Fruit fly (Drosophila melanogaster) whole organism, embryonic: ENCODE data around the gene CG43051.
A peak's percentile ranks its signal among the peaks of the same experiment; 100 is the strongest.

ENCODE experiments used
- Abd-B ChIP-seq: fragments of 200-800 bp; sonication (Bioruptor generic); optimal IDR thresholded peaks from 2 replicates; lab custom pipeline; 2018; ENCODE audit warnings: missing biosample characterization, mild to moderate bottlenecking, missing genetic modification characterization, moderate library complexity
- BEAF-32 ChIP-seq: fragments of 200-800 bp; sonication (Bioruptor generic); optimal IDR thresholded peaks from 3 replicates; lab custom pipeline; 2017; ENCODE audit warnings: missing biosample characterization, missing genetic modification characterization, mild to moderate bottlenecking, moderate library complexity, missing genetic modification reagents
- Blimp-1 ChIP-seq: fragments of 200-800 bp; sonication (Bioruptor generic); optimal IDR thresholded peaks from 3 replicates; lab custom pipeline; 2018; ENCODE audit warnings: missing biosample characterization, missing genetic modification characterization, mild to moderate bottlenecking, moderate library complexity, missing genetic modification reagents
- CG10959 ChIP-seq: fragments of 200-800 bp; sonication (Bioruptor generic); IDR thresholded peaks from 2 replicates; pipeline ENCODE4 v1.3.6; 2022; ENCODE audit warnings: missing biosample characterization, missing genetic modification characterization
- CG11456 ChIP-seq: fragments of 200-800 bp; sonication (Bioruptor generic); IDR thresholded peaks from 3 replicates; pipeline ENCODE4 v1.3.6; 2022; ENCODE audit warnings: missing biosample characterization, missing genetic modification characterization
- CG12236 ChIP-seq: fragments of 200-800 bp; sonication (Bioruptor generic); optimal IDR thresholded peaks from 2 replicates; lab custom pipeline; 2016; ENCODE audit warnings: missing biosample characterization, missing genetic modification characterization
- CG12744 ChIP-seq: fragments of 200-800 bp; sonication (Bioruptor generic); optimal IDR thresholded peaks from 2 replicates; lab custom pipeline; 2016; ENCODE audit warnings: missing biosample characterization, missing genetic modification characterization
- CG12942 ChIP-seq: fragments of 200-800 bp; sonication (Bioruptor generic); optimal IDR thresholded peaks from 3 replicates; lab custom pipeline; 2016; ENCODE audit warnings: missing biosample characterization, missing genetic modification characterization
- CG15269 ChIP-seq: fragments of 200-800 bp; sonication (Bioruptor generic); optimal IDR thresholded peaks from 2 replicates; lab custom pipeline; 2018; ENCODE audit warnings: missing biosample characterization, mild to moderate bottlenecking, missing genetic modification characterization, moderate library complexity
- CG1602 ChIP-seq: fragments of 200-800 bp; sonication (Bioruptor generic); optimal IDR thresholded peaks from 3 replicates; lab custom pipeline; 2016; ENCODE audit warnings: missing biosample characterization, missing genetic modification characterization
- CG16779 ChIP-seq: fragments of 200-800 bp; sonication (Bioruptor generic); IDR thresholded peaks from 2 replicates; pipeline ENCODE4 v1.3.6; 2022; ENCODE audit warnings: missing biosample characterization, missing genetic modification characterization
- CG2116 ChIP-seq: fragments of 200-800 bp; sonication (Bioruptor generic); optimal IDR thresholded peaks from 3 replicates; lab custom pipeline; 2018; ENCODE audit warnings: missing biosample characterization, mild to moderate bottlenecking, missing genetic modification characterization
- CG2875 ChIP-seq: fragments of 200-800 bp; sonication (Bioruptor generic); optimal IDR thresholded peaks from 2 replicates; lab custom pipeline; 2017; ENCODE audit warnings: missing biosample characterization, mild to moderate bottlenecking, missing genetic modification characterization, missing genetic modification reagents
- CG2889 ChIP-seq: fragments of 200-800 bp; sonication (Bioruptor generic); IDR thresholded peaks from 3 replicates; pipeline ENCODE4 v1.3.6; 2022; ENCODE audit warnings: missing biosample characterization, missing genetic modification characterization
- CG32772 ChIP-seq: fragments of 200-800 bp; sonication (Bioruptor generic); IDR thresholded peaks from 2 replicates; pipeline ENCODE4 v1.3.6; 2022; ENCODE audit warnings: missing biosample characterization, missing genetic modification characterization
- CG34376 ChIP-seq: fragments of 200-800 bp; sonication (Bioruptor generic); optimal IDR thresholded peaks from 2 replicates; lab custom pipeline; 2018; ENCODE audit warnings: missing biosample characterization, mild to moderate bottlenecking, missing genetic modification characterization
- CG3847 ChIP-seq: fragments of 200-800 bp; sonication (Bioruptor generic); IDR thresholded peaks from 2 replicates; pipeline ENCODE4 v1.3.6; 2022; ENCODE audit warnings: missing biosample characterization, missing genetic modification characterization
- CG4424 ChIP-seq: fragments of 200-800 bp; sonication (Bioruptor generic); optimal IDR thresholded peaks from 3 replicates; lab custom pipeline; 2016; ENCODE audit warnings: missing biosample characterization, missing genetic modification characterization
- CG5180 ChIP-seq: fragments of 200-800 bp; sonication (Bioruptor generic); optimal IDR thresholded peaks from 3 replicates; lab custom pipeline; 2017; ENCODE audit warnings: missing biosample characterization, missing genetic modification characterization, mild to moderate bottlenecking, moderate library complexity, missing genetic modification reagents
- CG5245 ChIP-seq: fragments of 200-800 bp; sonication (Bioruptor generic); optimal IDR thresholded peaks from 3 replicates; lab custom pipeline; 2016; ENCODE audit warnings: missing biosample characterization, missing genetic modification characterization
- CG5953 ChIP-seq: fragments of 200-800 bp; sonication (Bioruptor generic); IDR thresholded peaks from 2 replicates; pipeline ENCODE4 v1.3.6; 2022; ENCODE audit warnings: missing biosample characterization, missing genetic modification characterization
- CG6654 ChIP-seq: fragments of 200-800 bp; sonication (Bioruptor generic); optimal IDR thresholded peaks from 2 replicates; lab custom pipeline; 2017; ENCODE audit warnings: missing biosample characterization, mild to moderate bottlenecking, missing genetic modification characterization
- CG6765 ChIP-seq: fragments of 200-800 bp; sonication (Bioruptor generic); optimal IDR thresholded peaks from 3 replicates; lab custom pipeline; 2017; ENCODE audit warnings: missing biosample characterization, mild to moderate bottlenecking, missing genetic modification characterization
- CG7786 ChIP-seq: fragments of 200-800 bp; sonication (Bioruptor generic); optimal IDR thresholded peaks from 2 replicates; lab custom pipeline; 2016; ENCODE audit warnings: missing biosample characterization, missing genetic modification characterization
- CG7928 ChIP-seq: fragments of 200-800 bp; sonication (Bioruptor generic); optimal IDR thresholded peaks from 2 replicates; lab custom pipeline; 2017; ENCODE audit warnings: missing biosample characterization, mild to moderate bottlenecking, missing genetic modification characterization
- CG9876 ChIP-seq: fragments of 200-800 bp; sonication (Bioruptor generic); optimal IDR thresholded peaks from 2 replicates; lab custom pipeline; 2016; ENCODE audit warnings: missing biosample characterization, missing genetic modification characterization
- CkIIα-i1 ChIP-seq: fragments of 200-800 bp; sonication (Bioruptor generic); IDR thresholded peaks from 2 replicates; pipeline ENCODE4 v1.3.6; 2022; ENCODE audit warnings: missing biosample characterization, missing genetic modification characterization
- CoRest ChIP-seq: fragments of 200-800 bp; sonication (Bioruptor generic); optimal IDR thresholded peaks from 3 replicates; lab custom pipeline; 2018; ENCODE audit warnings: missing biosample characterization, mild to moderate bottlenecking, missing genetic modification characterization, moderate library complexity
- Dll ChIP-seq: fragments of 200-800 bp; sonication (Bioruptor generic); IDR thresholded peaks from 4 replicates; pipeline ENCODE4 v1.3.6; 2022; ENCODE audit warnings: missing biosample characterization, missing genetic modification characterization; ENCODE audit not compliant: partially characterized antibody
- Eip74EF ChIP-seq, 2 experiments: fragments of 200-800 bp in 1 of 2; fragments of >200 bp in 1 of 2; sonication (Bioruptor generic) in 1 of 2; optimal IDR thresholded peaks; 2 replicates each; lab custom pipeline; 2017 to 2019; ENCODE audit warnings: missing biosample characterization in 2 of 2, missing genetic modification characterization in 2 of 2, mild to moderate bottlenecking in 1 of 2, moderate library complexity in 1 of 2
- Ets97D ChIP-seq: fragments of 200-800 bp; sonication (Bioruptor generic); optimal IDR thresholded peaks from 3 replicates; lab custom pipeline; 2016; ENCODE audit warnings: missing biosample characterization, missing genetic modification characterization
- Gug ChIP-seq: fragments of 200-800 bp; sonication (Bioruptor generic); IDR thresholded peaks from 4 replicates; pipeline ENCODE4 v1.3.6; 2022; ENCODE audit warnings: missing biosample characterization, missing genetic modification characterization
- H15 ChIP-seq: fragments of 200-800 bp; sonication (Bioruptor generic); IDR thresholded peaks from 3 replicates; pipeline ENCODE4 v1.3.6; 2022; ENCODE audit warnings: missing biosample characterization, missing genetic modification characterization
- Hr78 ChIP-seq, 2 experiments: fragments of 200-800 bp in 1 of 2; fragments of >200 bp in 1 of 2; sonication (Bioruptor generic) in 1 of 2; optimal IDR thresholded peaks; 2 replicates each; lab custom pipeline; 2017 to 2019; ENCODE audit warnings: missing biosample characterization in 2 of 2, missing genetic modification characterization in 2 of 2, mild to moderate bottlenecking in 1 of 2, moderate library complexity in 1 of 2
- Jarid2 ChIP-seq: fragments of 200-800 bp; sonication (Bioruptor generic); optimal IDR thresholded peaks from 3 replicates; lab custom pipeline; 2017; ENCODE audit warnings: mild to moderate bottlenecking, missing biosample characterization, missing genetic modification reagents, missing genetic modification characterization
- Oli ChIP-seq: fragments of 200-800 bp; sonication (Bioruptor generic); optimal IDR thresholded peaks from 2 replicates; lab custom pipeline; 2018; ENCODE audit warnings: missing biosample characterization, mild to moderate bottlenecking, missing genetic modification characterization, moderate library complexity
- Six4 ChIP-seq: fragments of 200-800 bp; sonication (Bioruptor generic); optimal IDR thresholded peaks from 2 replicates; lab custom pipeline; 2016; ENCODE audit warnings: missing biosample characterization, missing genetic modification characterization
- Sry-δ ChIP-seq: fragments of 200-800 bp; sonication (Bioruptor generic); optimal IDR thresholded peaks from 2 replicates; lab custom pipeline; 2016; ENCODE audit warnings: missing biosample characterization, missing genetic modification characterization
- dati ChIP-seq: fragments of 200-800 bp; sonication (Bioruptor generic); IDR thresholded peaks from 2 replicates; pipeline ENCODE4 v1.3.6; 2022; ENCODE audit warnings: missing biosample characterization, missing genetic modification characterization
- dimm ChIP-seq: fragments of 200-800 bp; sonication (Bioruptor generic); IDR thresholded peaks from 2 replicates; pipeline ENCODE4 v1.3.6; 2022; ENCODE audit warnings: missing biosample characterization, missing genetic modification characterization
- disco-r ChIP-seq: fragments of 200-800 bp; sonication (Bioruptor generic); optimal IDR thresholded peaks from 2 replicates; lab custom pipeline; 2016; ENCODE audit warnings: missing biosample characterization, missing genetic modification characterization
- ems ChIP-seq: fragments of 200-800 bp; sonication (Bioruptor generic); optimal IDR thresholded peaks from 3 replicates; lab custom pipeline; 2016; ENCODE audit warnings: missing biosample characterization, missing genetic modification characterization
- exex ChIP-seq: fragments of 200-800 bp; sonication (Bioruptor generic); optimal IDR thresholded peaks from 4 replicates; lab custom pipeline; 2018; ENCODE audit warnings: missing biosample characterization, mild to moderate bottlenecking, missing genetic modification characterization, moderate library complexity
- fd102C ChIP-seq: fragments of 200-800 bp; sonication (Bioruptor generic); optimal IDR thresholded peaks from 2 replicates; lab custom pipeline; 2018; ENCODE audit warnings: missing biosample characterization, mild to moderate bottlenecking, missing genetic modification characterization, moderate library complexity
- h ChIP-seq: fragments of >200 bp; optimal IDR thresholded peaks from 2 replicates; lab custom pipeline; 2017
- ham ChIP-seq: fragments of 200-800 bp; sonication (Bioruptor generic); IDR thresholded peaks from 2 replicates; pipeline ENCODE4 v1.3.6; 2022; ENCODE audit warnings: missing biosample characterization, missing genetic modification characterization
- jigr1 ChIP-seq: fragments of 200-800 bp; sonication (Bioruptor generic); IDR thresholded peaks from 3 replicates; pipeline ENCODE4 v1.3.6; 2022; ENCODE audit warnings: missing biosample characterization, missing genetic modification characterization
- lov ChIP-seq, 2 experiments: fragments of 200-800 bp in 1 of 2; fragments of >200 bp in 1 of 2; sonication (Bioruptor generic) in 1 of 2; IDR thresholded peaks in 1 of 2; optimal IDR thresholded peaks in 1 of 2; 2 replicates in 1 of 2; 3 replicates in 1 of 2; pipeline versions ENCODE4 v1.3.6 to Lab custom; 2017 to 2022; ENCODE audit warnings: missing biosample characterization in 1 of 2, missing genetic modification characterization in 1 of 2
- pnt ChIP-seq: fragments of 200-800 bp; sonication (Bioruptor generic); optimal IDR thresholded peaks from 3 replicates; lab custom pipeline; 2016; ENCODE audit warnings: missing biosample characterization, missing genetic modification characterization
- prd ChIP-seq, 3 experiments: fragments of >200 bp in 2 of 3; fragments of 200-800 bp in 1 of 3; sonication (Bioruptor generic) in 1 of 3; optimal IDR thresholded peaks in 2 of 3; IDR thresholded peaks in 1 of 3; 2 replicates in 2 of 3; 3 replicates in 1 of 3; pipeline versions ENCODE4 v1.3.6 to Lab custom; 2017 to 2022; ENCODE audit warnings: missing biosample characterization in 1 of 3, missing genetic modification characterization in 1 of 3
- wek ChIP-seq: fragments of 200-800 bp; sonication (Bioruptor generic); optimal IDR thresholded peaks from 3 replicates; lab custom pipeline; 2018; ENCODE audit warnings: missing biosample characterization, mild to moderate bottlenecking, missing genetic modification characterization, moderate library complexity

Gene CG43051

dm6 chr2L:12487311-12487710 is 20.4 kb upstream of the CG43051 start (continued):
- TF ChIP-seq ems (GFP tag; lab: Kevin White, UChicago) = no peak
- TF ChIP-seq CG6654 (GFP tag; lab: Kevin White, UChicago) = no peak
- TF ChIP-seq Jarid2 (GFP tag; lab: Kevin White, UChicago) = peak; percentile 15
- TF ChIP-seq H15 (GFP tag; lab: Robert Waterston, UW) = no peak
- no peak for TF ChIP-seq CG7928 (GFP tag; lab: Kevin White, UChicago)
- TF ChIP-seq Oli = no peak
- TF ChIP-seq CG9876 (GFP tag; lab: Kevin White, UChicago) = no peak
- no peak for TF ChIP-seq BEAF-32 (GFP tag; lab: Kevin White, UChicago)
- TF ChIP-seq Six4 (GFP tag; lab: Kevin White, UChicago) = no peak
- peak; percentile 47 for TF ChIP-seq fd102C (GFP tag; lab: Kevin White, UChicago)
- TF ChIP-seq CG5180 = peak; percentile 46
- TF ChIP-seq CG5245 (GFP tag; lab: Kevin White, UChicago) = no peak
- TF ChIP-seq Abd-B = no peak
- peak in 1 of 2 experiments; percentile 38 for TF ChIP-seq Eip74EF (GFP tag; optimal IDR thresholded peaks at IDR 0.05; lab: Kevin White, UChicago)
- no peak for TF ChIP-seq CG3847
- TF ChIP-seq CG12744 (GFP tag; lab: Kevin White, UChicago) = no peak
- TF ChIP-seq dimm (GFP tag; lab: Robert Waterston, UW) = no peak
- peak; percentile 52 for TF ChIP-seq Blimp-1 (GFP tag; lab: Kevin White, UChicago)
- TF ChIP-seq Hr78 (GFP tag; optimal IDR thresholded peaks at IDR 0.05; lab: Kevin White, UChicago) = peak in 1 of 2 experiments; percentile 36
- TF ChIP-seq CG2889 (GFP tag; lab: Robert Waterston, UW) = no peak
- no peak for TF ChIP-seq CG5953
- TF ChIP-seq CG12942 (GFP tag; lab: Kevin White, UChicago) = no peak
- TF ChIP-seq h (lab: Kevin White, UChicago) = no peak
- TF ChIP-seq CG15269 (tag; lab: Kevin White, UChicago) = peak; percentile 17
- no peak for TF ChIP-seq jigr1 (GFP tag; lab: Robert Waterston, UW)
- TF ChIP-seq disco-r = no peak
- peak; percentile 71 for TF ChIP-seq wek (GFP tag; lab: Kevin White, UChicago)
- TF ChIP-seq CG2116 = peak; percentile 22
- peak; percentile 10 for TF ChIP-seq CoRest (tag; lab: Kevin White, UChicago)
- no peak for TF ChIP-seq CG7786
- no peak for TF ChIP-seq CG34376 (GFP tag; lab: Kevin White, UChicago)
- no peak for TF ChIP-seq CG4424 (GFP tag; lab: Kevin White, UChicago)
- TF ChIP-seq Dll (GFP tag; lab: Robert Waterston, UW) = no peak
- TF ChIP-seq pnt (GFP tag; lab: Kevin White, UChicago) = no peak
- TF ChIP-seq CG1602 = no peak
- no peak for TF ChIP-seq Gug (GFP tag; lab: Robert Waterston, UW)
- no peak for TF ChIP-seq CG16779 (GFP tag; lab: Robert Waterston, UW)
- TF ChIP-seq lov (optimal IDR thresholded peaks at IDR 0.05; lab: Kevin White, UChicago) = no peak
- no peak for TF ChIP-seq lov (GFP tag; IDR thresholded peaks at IDR 0.05; lab: Robert Waterston, UW)
- TF ChIP-seq dati (GFP tag; lab: Robert Waterston, UW) = no peak
- TF ChIP-seq ham (GFP tag; lab: Robert Waterston, UW) = no peak
- TF ChIP-seq Ets97D (GFP tag; lab: Kevin White, UChicago) = no peak
- TF ChIP-seq CG10959 (GFP tag; lab: Robert Waterston, UW) = no peak
- no peak for TF ChIP-seq CG11456 (GFP tag; lab: Robert Waterston, UW)
- no peak for TF ChIP-seq exex (tag; lab: Kevin White, UChicago)
- TF ChIP-seq CG2875 (GFP tag; lab: Kevin White, UChicago) = peak; percentile 56
- no peak for TF ChIP-seq CG12236 (GFP tag; lab: Kevin White, UChicago)
- no peak for TF ChIP-seq prd (optimal IDR thresholded peaks at IDR 0.05; lab: Kevin White, UChicago)
- no peak for TF ChIP-seq prd (GFP tag; IDR thresholded peaks at IDR 0.05; lab: Robert Waterston, UW)
- no peak for TF ChIP-seq Sry-δ (GFP tag; lab: Kevin White, UChicago)
- TF ChIP-seq CkIIα-i1 (GFP tag; lab: Robert Waterston, UW) = no peak
- no peak for TF ChIP-seq CG32772 (GFP tag; lab: Robert Waterston, UW)
- TF ChIP-seq CG6765 = no peak
